Worm (Caenorhabditis elegans) whole organism, midembryonic: Measurements from ENCODE around the gene Y116A8C.44.

ENCODE experiments used
- cog-1 ChIP-seq: sonication (generic microtip); optimal IDR thresholded peaks from 2 replicates; lab custom pipeline; 2016; ENCODE audit warnings: missing genetic modification characterization, missing compliant biosample characterization
- flt-1 ChIP-seq: fragments of 200-800 bp; sonication (Bioruptor generic); IDR thresholded peaks from 2 replicates; pipeline ENCODE4 v1.3.6; 2022; ENCODE audit warnings: missing genetic modification characterization, missing compliant biosample characterization

- TF ChIP-seq flt-1 (no peak), cog-1 (tag; lab: Kevin White, UChicago) (no peak)
Observed at ce11 chrIV:17026568-17026967, 31.4 kb downstream of the Y116A8C.44 start.
